Worm (Caenorhabditis elegans): ENCODE data around the gene R05C11.4.
A peak's percentile ranks its signal among the peaks of the same experiment; 100 is the strongest.

R05C11.4 gene

DNA sequence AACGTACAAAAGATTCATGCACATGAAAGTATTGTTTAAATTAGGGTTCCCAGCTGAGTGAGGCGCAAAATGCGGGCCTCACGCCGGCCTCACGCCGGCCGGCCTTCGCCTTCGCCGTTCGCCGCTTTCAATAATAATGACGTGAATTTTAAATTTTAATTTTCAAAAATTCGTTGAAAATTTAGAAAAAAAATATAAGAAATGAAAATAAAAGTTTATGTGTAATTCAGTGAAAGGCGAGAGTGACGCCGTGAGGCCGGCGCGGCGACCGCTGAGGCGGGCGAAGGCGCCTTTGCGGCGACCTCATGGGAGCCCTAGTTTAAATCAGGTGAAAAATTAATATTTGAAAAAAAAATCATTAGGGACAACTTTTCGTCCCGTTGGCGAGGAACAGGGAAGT, 6.2 kb downstream of the R05C11.4 start:
- TF ChIP-seq mbf-1 (tag; optimal IDR thresholded peaks at IDR 0.05) (no peak), lsy-2 (tag; optimal IDR thresholded peaks at IDR 0.05) (no peak), dmd-4 (tag; optimal IDR thresholded peaks at IDR 0.05) (no peak), sma-9 (GFP tag; optimal IDR thresholded peaks at IDR 0.05) (no peak), sma-9 (tag; optimal IDR thresholded peaks at IDR 0.05) (no peak), nhr-21 (tag; optimal IDR thresholded peaks at IDR 0.05) (no peak), ztf-1 (GFP tag; conservative IDR thresholded peaks at IDR 0.05) (no peak), nhr-11 (tag; optimal IDR thresholded peaks at IDR 0.05) (no peak), skn-1 (tag; optimal IDR thresholded peaks at IDR 0.05) (no peak), ceh-82 (tag; optimal IDR thresholded peaks at IDR 0.05) (no peak), lin-11 (tag; optimal IDR thresholded peaks at IDR 0.05) (no peak), Y55F3AM.14 (GFP tag; optimal IDR thresholded peaks at IDR 0.05) (no peak), nhr-6 (tag; optimal IDR thresholded peaks at IDR 0.05) (no peak)

DNA sequence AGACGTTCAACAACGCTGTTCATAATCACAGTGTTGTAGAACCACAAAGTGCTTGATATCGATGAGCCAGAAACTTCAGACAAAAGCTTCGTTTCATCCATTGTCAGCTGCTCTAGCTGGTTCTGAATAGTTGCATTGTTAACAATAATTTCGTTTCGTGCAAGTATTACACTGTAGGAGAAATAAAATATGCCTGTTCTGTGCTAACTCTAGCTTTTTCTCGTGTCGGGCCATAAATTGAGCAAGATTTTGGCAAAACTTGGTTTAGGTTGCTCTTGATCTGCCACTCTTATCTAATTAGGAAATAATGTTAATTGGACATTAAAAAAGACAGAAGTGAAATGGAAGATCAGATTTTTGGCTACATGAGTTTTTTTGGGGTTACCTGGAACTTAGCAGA, 7.7 kb downstream of the R05C11.4 start, which contains the start of gene R05C11.2:
Gene R05C11.2, minus strand, starts transcription at position 101 of the 400 bp plus-strand sequence.
- TF ChIP-seq mbf-1 (tag; optimal IDR thresholded peaks at IDR 0.05) (no peak), R02D3.7 (tag; optimal IDR thresholded peaks at IDR 0.05) (no peak), snpc-4 (tag; optimal IDR thresholded peaks at IDR 0.05) (no peak), lin-13 (GFP tag; optimal IDR thresholded peaks at IDR 0.05) (no peak), peb-1 (tag; optimal IDR thresholded peaks at IDR 0.05) (no peak), unc-62 (GFP tag; optimal IDR thresholded peaks at IDR 0.05) (no peak), crh-2 (tag; optimal IDR thresholded peaks at IDR 0.05) (no peak), sma-9 (GFP tag; optimal IDR thresholded peaks at IDR 0.05) (no peak), sma-9 (tag; optimal IDR thresholded peaks at IDR 0.05) (no peak), egl-27 (tag; optimal IDR thresholded peaks at IDR 0.05) (no peak)

DNA sequence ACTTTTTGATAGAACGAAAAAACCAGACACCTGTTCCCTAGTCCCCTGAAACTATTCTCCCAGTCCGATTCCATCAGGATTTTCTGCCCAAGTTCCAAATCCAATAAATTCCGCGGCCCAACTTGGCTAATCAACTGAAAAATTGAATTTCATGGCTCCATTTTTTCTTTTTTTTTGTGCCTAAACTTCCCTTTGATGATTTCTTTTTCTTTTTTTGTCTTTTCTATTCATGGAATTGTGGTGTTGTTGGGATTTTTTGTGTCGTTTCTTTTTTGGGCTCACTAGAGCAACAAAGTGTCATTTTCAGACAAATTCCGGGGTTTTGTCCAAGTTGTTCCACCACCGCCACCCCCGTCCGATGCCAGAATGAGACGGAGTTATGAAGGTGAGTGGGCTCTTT, 14.6 kb downstream of the R05C11.4 start, which contains the start of gene arrd-26:
Gene arrd-26, plus strand, starts transcription at position 301 of the 400 bp plus-strand sequence.
- no peak for TF ChIP-seq elt-1 (tag; optimal IDR thresholded peaks at IDR 0.05)
- TF ChIP-seq peb-1 (tag; optimal IDR thresholded peaks at IDR 0.05) = no peak
- no peak for TF ChIP-seq C34F6.9 (tag; optimal IDR thresholded peaks at IDR 0.05)
- no peak for TF ChIP-seq nhr-129 (tag; optimal IDR thresholded peaks at IDR 0.05)
- no peak for TF ChIP-seq gmeb-1 (tag; optimal IDR thresholded peaks at IDR 0.05)
- TF ChIP-seq ztf-4 (tag; optimal IDR thresholded peaks at IDR 0.05) = no peak
- no peak for TF ChIP-seq alr-1 (tag; optimal IDR thresholded peaks at IDR 0.05)
- TF ChIP-seq egl-27 (tag; optimal IDR thresholded peaks at IDR 0.05) = no peak
- no peak for TF ChIP-seq zag-1 (tag; optimal IDR thresholded peaks at IDR 0.05)
- TF ChIP-seq lin-13 (GFP tag; optimal IDR thresholded peaks at IDR 0.05) = no peak
- no peak for TF ChIP-seq lin-39 (tag; optimal IDR thresholded peaks at IDR 0.05)
- TF ChIP-seq ama-1 (optimal IDR thresholded peaks at IDR 0.05) = no peak
- TF ChIP-seq blmp-1 (tag; optimal IDR thresholded peaks at IDR 0.05; ENCODE audit: insufficient read depth) = no peak
- no peak for TF ChIP-seq lsy-2 (tag; optimal IDR thresholded peaks at IDR 0.05)
- no peak for TF ChIP-seq nhr-77 (tag; optimal IDR thresholded peaks at IDR 0.05)
- TF ChIP-seq nhr-23 (tag; optimal IDR thresholded peaks at IDR 0.05) = no peak
- TF ChIP-seq F13H6.1 (tag; optimal IDR thresholded peaks at IDR 0.05) = no peak
- TF ChIP-seq lin-11 (tag; optimal IDR thresholded peaks at IDR 0.05) = no peak
- TF ChIP-seq ZK546.5 (tag; optimal IDR thresholded peaks at IDR 0.05) = no peak

DNA sequence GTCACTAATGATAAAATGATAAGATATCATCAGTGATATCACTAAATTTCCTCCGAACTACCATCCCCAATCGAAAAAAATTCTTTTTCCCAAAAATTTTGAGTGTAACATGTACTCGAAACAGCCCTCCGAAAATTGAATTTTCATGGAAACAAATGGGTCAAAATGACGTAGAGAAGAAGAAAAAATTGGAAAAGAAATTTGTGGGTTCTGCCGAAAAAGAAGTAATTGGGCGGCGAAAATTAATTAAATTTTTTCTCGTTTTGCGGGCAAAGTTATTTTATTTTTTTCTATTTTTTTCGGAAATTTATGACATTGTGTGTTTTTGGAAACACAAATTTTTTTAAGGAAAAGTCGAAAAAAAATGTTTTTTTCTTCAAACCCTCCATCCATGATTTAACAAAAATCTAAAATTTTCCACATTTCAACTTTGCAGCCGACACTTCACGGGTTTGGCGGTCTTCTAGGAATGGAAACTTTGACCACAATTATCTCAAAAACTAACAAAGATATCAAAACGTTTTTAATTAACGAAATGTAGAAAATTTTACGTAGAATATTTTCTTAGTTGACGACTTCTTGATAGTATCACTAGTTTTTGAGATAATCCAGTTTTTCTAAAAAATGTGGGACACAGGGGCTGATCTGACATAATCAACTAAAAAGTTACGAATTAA, 26.0 kb downstream of the R05C11.4 start:
- TF ChIP-seq lsy-2 (tag; optimal IDR thresholded peaks at IDR 0.05) = peak in 1 of 2 experiments; percentile 10
- TF ChIP-seq peb-1 (tag; optimal IDR thresholded peaks at IDR 0.05) = no peak

DNA sequence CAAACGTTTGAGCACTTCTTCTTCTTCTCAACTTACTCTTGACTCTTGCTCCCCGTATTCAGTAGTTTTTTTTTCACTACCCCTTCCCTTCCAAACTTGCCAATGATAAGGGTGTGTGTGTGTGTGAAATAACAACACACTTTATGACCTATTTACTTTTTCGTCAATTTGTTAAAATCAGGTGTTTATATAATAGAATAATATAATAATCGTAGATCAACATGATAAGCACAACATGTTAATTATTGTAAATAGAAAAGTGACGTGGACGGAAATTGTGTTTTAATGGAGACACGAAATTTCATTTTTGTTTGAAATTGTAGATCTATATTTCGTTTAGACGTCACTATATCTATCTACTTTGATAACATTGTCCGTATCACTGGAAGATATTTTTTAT, 29.0 kb downstream of the R05C11.4 start:
- TF ChIP-seq lin-39 (tag; optimal IDR thresholded peaks at IDR 0.05) (no peak), sma-9 (GFP tag; optimal IDR thresholded peaks at IDR 0.05) (no peak), sma-9 (tag; optimal IDR thresholded peaks at IDR 0.05) (no peak), unc-62 (GFP tag; optimal IDR thresholded peaks at IDR 0.05) (no peak), nhr-6 (tag; optimal IDR thresholded peaks at IDR 0.05) (no peak), skn-1 (tag; optimal IDR thresholded peaks at IDR 0.05) (no peak), nhr-12 (tag; optimal IDR thresholded peaks at IDR 0.05) (no peak), snpc-4 (tag; optimal IDR thresholded peaks at IDR 0.05) (no peak), blmp-1 (tag; optimal IDR thresholded peaks at IDR 0.05; ENCODE audit: insufficient read depth) (no peak), nhr-21 (tag; optimal IDR thresholded peaks at IDR 0.05) (no peak), ceh-16 (tag; optimal IDR thresholded peaks at IDR 0.05) (no peak), R02D3.7 (tag; optimal IDR thresholded peaks at IDR 0.05) (no peak), unc-55 (GFP tag; optimal IDR thresholded peaks at IDR 0.05) (no peak), egl-27 (tag; optimal IDR thresholded peaks at IDR 0.05) (no peak), C34F6.9 (tag; optimal IDR thresholded peaks at IDR 0.05) (no peak), nhr-23 (tag; optimal IDR thresholded peaks at IDR 0.05) (no peak), lin-11 (tag; optimal IDR thresholded peaks at IDR 0.05) (no peak), nhr-11 (tag; optimal IDR thresholded peaks at IDR 0.05) (no peak)
